Worm (Caenorhabditis elegans) whole organism, L2 larva: ENCODE data around the gene srsx-22.

ENCODE experiments used
- C34F6.9 ChIP-seq: fragments of 150-350 bp; optimal IDR thresholded peaks from 2 replicates; lab custom pipeline; 2014; ENCODE audit warnings: missing biosample characterization, missing genetic modification characterization
- F13H6.1 ChIP-seq: sonication (generic microtip); optimal IDR thresholded peaks from 2 replicates; lab custom pipeline; 2016; ENCODE audit warnings: missing genetic modification characterization, missing compliant biosample characterization
- R02D3.7 ChIP-seq: fragments of 150-350 bp; optimal IDR thresholded peaks from 2 replicates; lab custom pipeline; 2014; ENCODE audit warnings: missing biosample characterization, missing genetic modification characterization
- Y55F3AM.14 ChIP-seq: fragments of 200-800 bp; sonication (Bioruptor generic); optimal IDR thresholded peaks from 2 replicates; lab custom pipeline; 2018; ENCODE audit warnings: mild to moderate bottlenecking, missing genetic modification characterization, missing compliant biosample characterization
- ZK546.5 ChIP-seq: sonication (generic microtip); optimal IDR thresholded peaks from 2 replicates; lab custom pipeline; 2017; ENCODE audit warnings: missing biosample characterization, missing genetic modification characterization
- alr-1 ChIP-seq: fragments of 150-350 bp; optimal IDR thresholded peaks from 2 replicates; lab custom pipeline; 2014; ENCODE audit warnings: missing biosample characterization, missing genetic modification characterization
- aly-2 ChIP-seq: fragments of 150-350 bp; optimal IDR thresholded peaks from 2 replicates; lab custom pipeline; 2014; ENCODE audit warnings: missing biosample characterization, missing genetic modification characterization
- ama-1 ChIP-seq: fragments of 150-350 bp; optimal IDR thresholded peaks from 2 replicates; lab custom pipeline; 2018; ENCODE audit warnings: inconsistent platforms
- blmp-1 ChIP-seq: sonication (generic microtip); optimal IDR thresholded peaks from 2 replicates; lab custom pipeline; 2017; ENCODE audit warnings: missing genetic modification characterization, mild to moderate bottlenecking, missing compliant biosample characterization, antibody characterized with exemption, moderate library complexity; ENCODE audit not compliant: insufficient read depth
- ceh-82 ChIP-seq: fragments of 150-350 bp; optimal IDR thresholded peaks from 2 replicates; lab custom pipeline; 2014; ENCODE audit warnings: missing biosample characterization, missing genetic modification characterization
- crh-2 ChIP-seq: sonication (generic microtip); optimal IDR thresholded peaks from 2 replicates; lab custom pipeline; 2017; ENCODE audit warnings: missing biosample characterization, missing genetic modification characterization
- dmd-4 ChIP-seq: sonication (generic microtip); optimal IDR thresholded peaks from 2 replicates; lab custom pipeline; 2017; ENCODE audit warnings: missing biosample characterization, missing genetic modification characterization
- elt-1 ChIP-seq: fragments of 150-350 bp; optimal IDR thresholded peaks from 2 replicates; lab custom pipeline; 2014; ENCODE audit warnings: missing biosample characterization, missing genetic modification characterization
- elt-3 ChIP-seq: sonication (generic microtip); optimal IDR thresholded peaks from 2 replicates; lab custom pipeline; 2017; ENCODE audit warnings: missing biosample characterization, missing genetic modification characterization
- fos-1 ChIP-seq: fragments of 150-350 bp; optimal IDR thresholded peaks from 2 replicates; lab custom pipeline; 2014; ENCODE audit warnings: missing biosample characterization, missing genetic modification characterization
- gmeb-1 ChIP-seq: fragments of 150-350 bp; optimal IDR thresholded peaks from 2 replicates; lab custom pipeline; 2014; ENCODE audit warnings: missing biosample characterization, missing genetic modification characterization
- lin-11 ChIP-seq: fragments of 150-350 bp; sonication (generic microtip); optimal IDR thresholded peaks from 2 replicates; lab custom pipeline; 2014; ENCODE audit warnings: missing biosample characterization, missing genetic modification characterization, inconsistent platforms, mixed read lengths
- lin-13 ChIP-seq: fragments of 150-350 bp; optimal IDR thresholded peaks from 2 replicates; lab custom pipeline; 2014; ENCODE audit warnings: missing biosample characterization, missing genetic modification reagents, missing genetic modification characterization
- lin-39 ChIP-seq: fragments of 150-350 bp; optimal IDR thresholded peaks from 2 replicates; lab custom pipeline; 2014; ENCODE audit warnings: missing biosample characterization, missing genetic modification reagents, missing genetic modification characterization
- lsy-2 ChIP-seq, 2 experiments: fragments of 150-350 bp in 1 of 2; sonication (generic microtip) in 1 of 2; optimal IDR thresholded peaks; 2 replicates each; lab custom pipeline; 2014 to 2017; ENCODE audit warnings: missing biosample characterization in 2 of 2, missing genetic modification characterization in 2 of 2
- mab-5 ChIP-seq: fragments of 150-350 bp; optimal IDR thresholded peaks from 2 replicates; lab custom pipeline; 2014; ENCODE audit warnings: missing biosample characterization, missing genetic modification characterization
- mdl-1 ChIP-seq, 2 experiments: fragments of 150-350 bp in 1 of 2; sonication (generic microtip) in 1 of 2; optimal IDR thresholded peaks; 2 replicates each; lab custom pipeline; 2017; ENCODE audit warnings: missing biosample characterization in 2 of 2, missing genetic modification characterization in 2 of 2
- nhr-11 ChIP-seq: fragments of 150-350 bp; optimal IDR thresholded peaks from 2 replicates; lab custom pipeline; 2014; ENCODE audit warnings: missing biosample characterization, missing genetic modification characterization
- nhr-129 ChIP-seq: fragments of 150-350 bp; optimal IDR thresholded peaks from 2 replicates; lab custom pipeline; 2014; ENCODE audit warnings: missing biosample characterization, missing genetic modification characterization
- nhr-23 ChIP-seq: fragments of 150-350 bp; optimal IDR thresholded peaks from 2 replicates; lab custom pipeline; 2014; ENCODE audit warnings: missing biosample characterization, missing genetic modification reagents, missing genetic modification characterization
- nhr-6 ChIP-seq: fragments of 150-350 bp; optimal IDR thresholded peaks from 2 replicates; lab custom pipeline; 2014; ENCODE audit warnings: missing biosample characterization, missing genetic modification characterization
- peb-1 ChIP-seq: fragments of 150-350 bp; optimal IDR thresholded peaks from 2 replicates; lab custom pipeline; 2014; ENCODE audit warnings: missing biosample characterization, missing genetic modification characterization
- sma-3 ChIP-seq: sonication (generic microtip); optimal IDR thresholded peaks from 2 replicates; lab custom pipeline; 2016; ENCODE audit warnings: missing genetic modification reagents, missing genetic modification characterization, missing compliant biosample characterization
- sma-9 ChIP-seq, 2 experiments: fragments of 150-350 bp in 1 of 2; sonication (generic microtip) in 1 of 2; optimal IDR thresholded peaks; 2 replicates each; lab custom pipeline; 2014 to 2016; ENCODE audit warnings: missing genetic modification characterization in 2 of 2, mild to moderate bottlenecking in 1 of 2, missing biosample characterization in 1 of 2, missing compliant biosample characterization in 1 of 2, missing genetic modification reagents in 1 of 2, moderate library complexity in 1 of 2
- snpc-4 ChIP-seq: fragments of 150-350 bp; optimal IDR thresholded peaks from 2 replicates; lab custom pipeline; 2014; ENCODE audit warnings: missing biosample characterization, missing genetic modification characterization
- unc-39 ChIP-seq: fragments of 150-350 bp; optimal IDR thresholded peaks from 2 replicates; lab custom pipeline; 2014; ENCODE audit warnings: missing biosample characterization, missing genetic modification characterization
- unc-55 ChIP-seq: fragments of 150-350 bp; sonication (generic microtip); optimal IDR thresholded peaks from 3 replicates; lab custom pipeline; 2014; ENCODE audit warnings: missing biosample characterization, missing genetic modification reagents, missing genetic modification characterization
- unc-62 ChIP-seq: fragments of 150-350 bp; optimal IDR thresholded peaks from 2 replicates; lab custom pipeline; 2014; ENCODE audit warnings: missing biosample characterization, missing genetic modification reagents, missing genetic modification characterization
- zag-1 ChIP-seq: fragments of 150-350 bp; optimal IDR thresholded peaks from 2 replicates; lab custom pipeline; 2014; ENCODE audit warnings: missing biosample characterization, missing genetic modification characterization
- ztf-11 ChIP-seq: sonication (generic microtip); optimal IDR thresholded peaks from 2 replicates; lab custom pipeline; 2017; ENCODE audit warnings: missing biosample characterization, missing genetic modification characterization

srsx-22 gene

DNA sequence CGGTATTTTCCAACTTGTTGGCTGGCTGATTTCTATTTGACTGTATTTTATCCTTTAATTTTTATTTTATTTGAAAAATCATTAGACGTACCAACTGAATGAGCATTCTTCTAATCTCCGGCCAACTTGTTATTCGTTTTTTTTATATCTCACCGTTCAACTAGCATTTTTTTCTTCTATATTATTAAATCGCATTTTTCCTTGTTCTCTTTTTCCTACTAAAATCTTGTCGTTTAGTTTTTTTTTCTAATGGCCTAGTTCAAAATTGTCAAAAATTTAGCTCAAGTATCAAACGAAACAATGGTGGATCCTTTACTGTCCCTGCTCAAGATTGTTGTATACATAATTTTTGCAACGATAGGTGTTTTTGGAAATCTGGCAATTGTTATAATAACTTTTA lies at the start of gene srsx-22:
TSS of gene srsx-22 (plus strand) at position 301 of the 400 bp plus-strand sequence.
- TF ChIP-seq ama-1 (lab: Kevin White, UChicago): no peak
- TF ChIP-seq nhr-11 (tag; lab: Kevin White, UChicago): no peak

DNA sequence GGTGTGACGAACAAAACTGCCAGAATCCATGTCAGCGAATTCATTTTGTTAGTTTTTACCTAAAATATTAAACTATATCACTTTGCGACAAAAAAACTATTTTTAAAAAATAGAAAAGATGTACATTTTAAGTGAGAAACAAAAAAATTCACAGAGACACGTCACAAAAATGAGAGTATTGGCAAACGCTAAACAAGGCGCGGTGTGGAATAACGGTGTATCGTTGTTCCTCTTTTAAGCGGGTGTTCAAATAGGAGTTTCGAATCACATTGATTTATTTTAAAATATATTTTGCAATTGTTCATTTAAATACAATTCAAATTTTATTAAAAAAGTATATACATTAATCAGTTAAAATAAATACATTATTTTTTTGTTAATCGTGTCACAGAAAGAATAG lies 48.9 kb upstream of the srsx-22 start, which contains the start of gene sel-9:
TSS of gene sel-9 (minus strand) at position 59 of the 400 bp plus-strand sequence.
- TF ChIP-seq ama-1 (lab: Kevin White, UChicago) (peak; percentile 3), snpc-4 (peak; percentile 3), mdl-1 (tag; optimal IDR thresholded peaks at IDR 0.05; lab: Kevin White, UChicago) (no peak), zag-1 (tag; lab: Kevin White, UChicago) (no peak), lsy-2 (tag; optimal IDR thresholded peaks at IDR 0.05; lab: Kevin White, UChicago) (peak in 1 of 2 experiments; percentile 73), crh-2 (tag; lab: Kevin White, UChicago) (peak; percentile 85), sma-9 (GFP tag; optimal IDR thresholded peaks at IDR 0.05; lab: Kevin White, UChicago) (peak; percentile 50), sma-9 (tag; optimal IDR thresholded peaks at IDR 0.05; lab: Kevin White, UChicago) (no peak), gmeb-1 (tag; lab: Kevin White, UChicago) (peak; percentile 90), unc-55 (GFP tag; lab: Kevin White, UChicago) (peak; percentile 79), Y55F3AM.14 (GFP tag; lab: Kevin White, UChicago) (no peak), C34F6.9 (tag; lab: Kevin White, UChicago) (peak; percentile 57), blmp-1 (tag; lab: Kevin White, UChicago) (peak; percentile 6), elt-3 (tag; lab: Kevin White, UChicago) (no peak), fos-1 (tag; lab: Kevin White, UChicago) (peak; percentile 17), nhr-129 (tag; lab: Kevin White, UChicago) (peak; percentile 45), alr-1 (tag; lab: Kevin White, UChicago) (no peak), lin-13 (peak; percentile 19), F13H6.1 (tag; lab: Kevin White, UChicago) (peak; percentile 10), ceh-82 (tag; lab: Kevin White, UChicago) (no peak), sma-3 (peak; percentile 24)

DNA sequence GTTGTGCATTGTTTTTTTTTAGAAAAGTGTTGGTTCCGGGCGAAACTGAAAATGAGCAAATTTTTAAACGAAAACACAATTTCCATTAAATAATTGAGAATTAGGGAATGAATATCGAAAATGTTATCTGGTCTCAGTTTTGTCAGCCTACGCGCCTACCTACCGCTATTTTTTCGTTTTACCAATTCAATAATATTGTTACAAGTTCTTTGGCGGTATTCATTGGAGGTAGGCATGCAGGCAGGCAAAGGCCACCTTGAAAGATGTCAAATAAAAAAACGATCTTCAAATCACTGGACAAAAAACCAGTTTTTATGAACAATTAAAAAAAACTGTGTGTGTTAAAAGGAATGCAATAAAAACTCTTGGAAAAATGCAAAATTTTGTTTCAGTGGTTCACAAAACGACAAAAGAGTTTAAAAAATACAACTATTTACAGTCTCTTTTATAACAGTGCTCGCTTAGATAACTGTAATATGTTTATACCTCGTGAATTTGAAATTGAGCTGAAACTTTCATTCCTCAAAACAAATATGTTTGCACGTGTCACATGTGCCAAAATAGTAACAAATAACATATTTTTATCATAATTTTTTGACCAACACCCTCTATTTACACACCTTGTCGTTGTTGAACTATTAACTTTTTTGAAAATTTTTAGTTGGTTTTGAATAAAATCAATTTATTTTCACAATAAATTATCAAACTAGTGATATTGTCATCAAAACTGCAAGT lies 46.8 kb upstream of the srsx-22 start, which contains the start of gene W02D7.11:
TSS of gene W02D7.11 (minus strand) at position 51 of the 735 bp plus-strand sequence.
- TF ChIP-seq unc-39 (tag; lab: Kevin White, UChicago) (no peak), crh-2 (tag; lab: Kevin White, UChicago) (no peak), C34F6.9 (tag; lab: Kevin White, UChicago) (no peak), sma-3 (no peak), peb-1 (tag; lab: Kevin White, UChicago) (no peak), snpc-4 (no peak), elt-3 (tag; lab: Kevin White, UChicago) (no peak), lin-11 (tag; lab: Kevin White, UChicago) (no peak), nhr-6 (tag; lab: Kevin White, UChicago) (no peak), zag-1 (tag; lab: Kevin White, UChicago) (no peak), R02D3.7 (tag; lab: Kevin White, UChicago) (no peak), nhr-129 (tag; lab: Kevin White, UChicago) (no peak), blmp-1 (tag; lab: Kevin White, UChicago) (no peak), Y55F3AM.14 (GFP tag; lab: Kevin White, UChicago) (no peak), elt-1 (tag; lab: Kevin White, UChicago) (no peak), lin-13 (no peak), ztf-11 (no peak), F13H6.1 (tag; lab: Kevin White, UChicago) (no peak), dmd-4 (no peak)

DNA sequence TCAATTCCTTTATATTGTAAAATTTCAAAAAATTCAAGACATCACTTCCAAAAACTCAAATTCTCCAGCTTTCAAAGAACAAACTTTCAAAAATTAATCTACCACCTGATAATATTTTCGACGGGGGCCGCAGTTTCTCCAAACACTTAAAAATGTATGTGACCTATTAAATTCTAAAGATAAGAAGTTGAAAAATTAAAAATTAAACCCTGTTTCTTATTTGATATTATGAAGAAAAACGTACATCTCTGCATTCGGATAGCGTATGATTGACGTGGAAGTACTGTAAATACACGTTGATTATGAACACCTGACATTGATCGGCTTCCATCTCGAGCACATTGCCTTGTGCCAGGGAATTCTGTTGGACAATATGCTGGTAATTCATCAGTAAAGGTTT lies 45.5 kb upstream of the srsx-22 start:
- TF ChIP-seq nhr-129 (tag; lab: Kevin White, UChicago) (no peak), dmd-4 (no peak), lin-39 (tag; lab: Kevin White, UChicago) (no peak), blmp-1 (tag; lab: Kevin White, UChicago) (no peak), nhr-23 (tag; lab: Kevin White, UChicago) (no peak), aly-2 (no peak), R02D3.7 (tag; lab: Kevin White, UChicago) (no peak), crh-2 (tag; lab: Kevin White, UChicago) (peak; percentile 16), snpc-4 (no peak), ZK546.5 (tag; lab: Kevin White, UChicago) (no peak), alr-1 (tag; lab: Kevin White, UChicago) (no peak), gmeb-1 (tag; lab: Kevin White, UChicago) (peak; percentile 27), unc-39 (tag; lab: Kevin White, UChicago) (no peak), mab-5 (tag; lab: Kevin White, UChicago) (no peak), unc-62 (GFP tag; lab: Kevin White, UChicago) (no peak), C34F6.9 (tag; lab: Kevin White, UChicago) (no peak)
- TF ChIP-seq, all 48 proteins: peak for 2
